Worm (Caenorhabditis elegans) whole organism, mixed stage, embryonic: ENCODE measurements around the gene K10G6.5.
A peak's percentile ranks its signal among the peaks of the same experiment; 100 is the strongest.

Experiments
- M03D4.4 ChIP-seq: sonication (generic microtip); optimal IDR thresholded peaks from 2 replicates; lab custom pipeline; 2017; ENCODE audit warnings: mild to moderate bottlenecking, missing genetic modification characterization, missing compliant biosample characterization
- bed-3 ChIP-seq: fragments of 200-800 bp; sonication (Bioruptor generic); optimal IDR thresholded peaks from 3 replicates; lab custom pipeline; 2018; ENCODE audit warnings: mild to moderate bottlenecking, missing genetic modification characterization, moderate library complexity, missing compliant biosample characterization
- blmp-1 ChIP-seq: fragments of 150-350 bp; optimal IDR thresholded peaks from 2 replicates; lab custom pipeline; 2014; ENCODE audit warnings: missing biosample characterization, missing genetic modification characterization
- ceh-39 ChIP-seq: fragments of 150-350 bp; optimal IDR thresholded peaks from 2 replicates; lab custom pipeline; 2014; ENCODE audit warnings: missing biosample characterization, missing genetic modification characterization
- ceh-43 ChIP-seq: fragments of 200-800 bp; sonication (Bioruptor generic); optimal IDR thresholded peaks from 2 replicates; lab custom pipeline; 2018; ENCODE audit warnings: mild to moderate bottlenecking, missing genetic modification characterization, moderate library complexity, missing compliant biosample characterization
- ceh-83 ChIP-seq: fragments of 200-800 bp; sonication (Bioruptor generic); optimal IDR thresholded peaks from 2 replicates; lab custom pipeline; 2018; ENCODE audit warnings: mild to moderate bottlenecking, missing genetic modification characterization, missing compliant biosample characterization
- ces-1 ChIP-seq: fragments of 150-350 bp; optimal IDR thresholded peaks from 2 replicates; lab custom pipeline; 2014; ENCODE audit warnings: missing biosample characterization, missing genetic modification reagents, missing genetic modification characterization
- cnd-1 ChIP-seq: fragments of 200-800 bp; sonication (Bioruptor generic); optimal IDR thresholded peaks from 2 replicates; lab custom pipeline; 2018; ENCODE audit warnings: mild to moderate bottlenecking, missing genetic modification characterization, missing compliant biosample characterization
- drap-1 ChIP-seq: fragments of 200-800 bp; sonication (Bioruptor generic); optimal IDR thresholded peaks from 3 replicates; lab custom pipeline; 2018; ENCODE audit warnings: mild to moderate bottlenecking, missing genetic modification characterization, missing compliant biosample characterization
- elt-1 ChIP-seq: sonication (generic microtip); optimal IDR thresholded peaks from 2 replicates; lab custom pipeline; 2017; ENCODE audit warnings: missing genetic modification characterization, mild to moderate bottlenecking, missing compliant biosample characterization, antibody characterized with exemption, moderate library complexity, borderline replicate concordance; ENCODE audit not compliant: insufficient read depth
- elt-3 ChIP-seq: fragments of 150-350 bp; optimal IDR thresholded peaks from 2 replicates; lab custom pipeline; 2014; ENCODE audit warnings: missing biosample characterization, missing genetic modification characterization
- ham-2 ChIP-seq: fragments of 200-800 bp; sonication (Bioruptor generic); optimal IDR thresholded peaks from 2 replicates; lab custom pipeline; 2018; ENCODE audit warnings: mild to moderate bottlenecking, missing genetic modification characterization, missing compliant biosample characterization
- hlh-1 ChIP-seq: fragments of 150-350 bp; optimal IDR thresholded peaks from 2 replicates; lab custom pipeline; 2014; ENCODE audit warnings: missing biosample characterization, missing genetic modification reagents, missing genetic modification characterization
- lin-13 ChIP-seq: fragments of 150-350 bp; optimal IDR thresholded peaks from 2 replicates; lab custom pipeline; 2014; ENCODE audit warnings: missing biosample characterization, missing genetic modification characterization
- lin-32 ChIP-seq: fragments of 200-800 bp; sonication (Bioruptor generic); optimal IDR thresholded peaks from 2 replicates; lab custom pipeline; 2018; ENCODE audit warnings: mild to moderate bottlenecking, missing genetic modification characterization, missing compliant biosample characterization
- lsy-2 ChIP-seq: fragments of 150-350 bp; optimal IDR thresholded peaks from 2 replicates; lab custom pipeline; 2014; ENCODE audit warnings: missing biosample characterization, missing genetic modification characterization
- mab-5 ChIP-seq: fragments of 150-350 bp; optimal IDR thresholded peaks from 2 replicates; lab custom pipeline; 2014; ENCODE audit warnings: missing biosample characterization, missing genetic modification characterization
- mep-1 ChIP-seq: fragments of 150-350 bp; optimal IDR thresholded peaks from 2 replicates; lab custom pipeline; 2017; ENCODE audit warnings: missing biosample characterization, missing genetic modification reagents, missing genetic modification characterization, inconsistent platforms
- mls-2 ChIP-seq: sonication (generic microtip); optimal IDR thresholded peaks from 2 replicates; lab custom pipeline; 2016; ENCODE audit warnings: mild to moderate bottlenecking, missing genetic modification characterization, moderate library complexity, missing compliant biosample characterization
- nhr-237 ChIP-seq: fragments of 150-350 bp; optimal IDR thresholded peaks from 2 replicates; lab custom pipeline; 2014; ENCODE audit warnings: missing biosample characterization, missing genetic modification characterization
- nhr-28 ChIP-seq: fragments of 150-350 bp; optimal IDR thresholded peaks from 2 replicates; lab custom pipeline; 2014; ENCODE audit warnings: missing biosample characterization, missing genetic modification characterization
- nhr-76 ChIP-seq: sonication (generic microtip); optimal IDR thresholded peaks from 2 replicates; lab custom pipeline; 2017; ENCODE audit warnings: missing biosample characterization, missing genetic modification characterization
- pha-4 ChIP-seq: fragments of 150-350 bp; optimal IDR thresholded peaks from 2 replicates; lab custom pipeline; 2018; ENCODE audit warnings: missing biosample characterization, missing genetic modification reagents, missing genetic modification characterization
- sem-2 ChIP-seq: fragments of 200-800 bp; sonication (Bioruptor generic); optimal IDR thresholded peaks from 2 replicates; lab custom pipeline; 2018; ENCODE audit warnings: mild to moderate bottlenecking, missing genetic modification characterization, missing compliant biosample characterization
- snpc-4 ChIP-seq: fragments of 150-350 bp; optimal IDR thresholded peaks from 2 replicates; lab custom pipeline; 2014; ENCODE audit warnings: missing biosample characterization, missing genetic modification characterization
- sptf-1 ChIP-seq: sonication (generic microtip); optimal IDR thresholded peaks from 2 replicates; lab custom pipeline; 2017; ENCODE audit warnings: mild to moderate bottlenecking, missing genetic modification characterization, moderate library complexity, missing compliant biosample characterization
- tbx-8 ChIP-seq: fragments of 200-800 bp; sonication (Bioruptor generic); optimal IDR thresholded peaks from 2 replicates; lab custom pipeline; 2018; ENCODE audit warnings: mild to moderate bottlenecking, missing genetic modification characterization, moderate library complexity, missing compliant biosample characterization
- unc-120 ChIP-seq: sonication (generic microtip); optimal IDR thresholded peaks from 2 replicates; lab custom pipeline; 2017; ENCODE audit warnings: missing genetic modification characterization, missing compliant biosample characterization; ENCODE audit not compliant: poor library complexity, severe bottlenecking
- unc-39 ChIP-seq: fragments of 150-350 bp; optimal IDR thresholded peaks from 2 replicates; lab custom pipeline; 2014; ENCODE audit warnings: missing biosample characterization, missing genetic modification characterization
- unc-62 ChIP-seq: fragments of 150-350 bp; optimal IDR thresholded peaks from 2 replicates; lab custom pipeline; 2014; ENCODE audit warnings: missing biosample characterization, missing genetic modification reagents, missing genetic modification characterization
- zip-8 ChIP-seq: fragments of 150-350 bp; optimal IDR thresholded peaks from 2 replicates; lab custom pipeline; 2014; ENCODE audit warnings: missing biosample characterization, missing genetic modification characterization
- ztf-11 ChIP-seq: fragments of 150-350 bp; optimal IDR thresholded peaks from 2 replicates; lab custom pipeline; 2014; ENCODE audit warnings: missing biosample characterization, missing genetic modification characterization

Gene K10G6.5

DNA sequence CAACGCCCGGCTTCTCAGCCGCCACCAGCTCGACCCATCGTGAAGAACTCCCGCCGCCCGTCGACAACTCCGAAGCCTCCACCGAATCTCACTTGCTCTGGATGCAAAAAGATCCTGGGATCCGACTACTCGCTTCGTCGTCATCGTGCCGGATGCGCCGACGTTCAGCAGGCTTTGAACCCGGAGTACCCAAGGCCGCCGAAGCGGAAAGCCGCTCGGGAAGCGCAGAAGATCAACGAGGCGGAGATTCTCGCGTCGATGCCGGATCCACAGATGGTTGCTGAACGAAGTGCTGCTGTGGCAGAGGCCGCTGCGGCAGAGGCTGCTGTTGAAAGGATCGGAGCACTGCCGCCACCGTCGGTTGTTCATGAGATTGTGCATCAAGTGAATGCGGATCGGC is 18.2 kb upstream of the K10G6.5 start:
- TF ChIP-seq sem-2 (GFP tag; lab: Kevin White, UChicago) (no peak), ham-2 (GFP tag; lab: Kevin White, UChicago) (no peak), nhr-28 (tag; lab: Kevin White, UChicago) (no peak), lin-32 (GFP tag; lab: Kevin White, UChicago) (no peak), lin-13 (tag; lab: Kevin White, UChicago) (no peak), nhr-237 (tag; lab: Kevin White, UChicago) (no peak), ztf-11 (tag; lab: Kevin White, UChicago) (no peak)
- TF ChIP-seq, all 35 proteins: peak for 0

DNA sequence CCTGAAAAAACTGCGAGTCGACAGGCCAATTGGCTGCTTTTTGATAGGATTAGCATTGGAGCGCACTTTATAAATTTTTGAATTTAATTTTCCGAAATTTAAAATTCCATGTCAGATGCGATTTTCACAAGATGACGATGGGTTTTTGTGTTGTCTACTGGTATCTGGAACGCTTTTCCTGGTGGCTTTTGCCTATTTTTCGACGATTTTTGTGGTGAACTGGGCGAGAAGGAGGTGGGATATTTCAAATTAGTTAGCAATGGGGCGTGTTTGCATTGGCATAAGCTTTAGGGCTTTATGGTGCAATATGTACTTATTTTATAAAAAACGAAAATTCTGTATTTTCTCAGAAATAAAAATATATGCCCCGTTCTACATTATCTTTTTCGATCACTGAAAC is 14.9 kb upstream of the K10G6.5 start, which contains the start of gene K10G6.9:
Gene K10G6.9, plus strand, starts transcription at position 110 of the 400 bp plus-strand sequence.
- TF ChIP-seq ceh-39 (tag; lab: Kevin White, UChicago): no peak
- TF ChIP-seq ces-1: peak; percentile 1
- no peak for TF ChIP-seq zip-8 (tag; lab: Kevin White, UChicago)

ce11 chrII:3974953-3975352 is 12.1 kb upstream of the K10G6.5 start, which contains the start of gene cank-26:
cank-26 (minus strand) TSS chrII:3975065.
- TF ChIP-seq mep-1 (tag; lab: Kevin White, UChicago) (peak; percentile 10), unc-62 (GFP tag; lab: Kevin White, UChicago) (peak; percentile 14), lin-32 (GFP tag; lab: Kevin White, UChicago) (peak; percentile 99), nhr-76 (tag; lab: Kevin White, UChicago) (no peak), bed-3 (GFP tag; lab: Kevin White, UChicago) (no peak), cnd-1 (peak; percentile 92), ces-1 (peak; percentile 86)

DNA sequence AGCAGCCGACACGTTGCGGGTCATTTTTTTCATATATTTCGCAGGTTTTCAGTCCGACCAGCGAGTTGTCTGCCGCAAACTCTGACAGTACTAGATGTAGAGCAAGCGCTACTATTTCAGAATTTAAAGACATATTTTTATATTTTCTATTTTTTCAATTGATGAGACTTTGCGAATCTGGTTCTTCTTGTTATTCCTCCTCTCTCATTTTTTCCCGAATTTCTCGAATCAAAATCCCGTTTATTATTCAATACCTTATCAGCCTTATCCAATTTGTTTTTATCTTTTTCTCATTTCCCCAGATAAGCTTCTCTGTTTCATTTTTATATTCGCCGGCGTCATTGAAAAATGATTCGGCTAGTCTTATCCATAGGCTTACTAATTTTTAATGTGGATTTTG is 11.1 kb upstream of the K10G6.5 start, which contains the start of gene dos-2:
Gene dos-2, plus strand, starts transcription at position 301 of the 400 bp plus-strand sequence.
- TF ChIP-seq blmp-1 (tag; lab: Kevin White, UChicago) (no peak), ztf-11 (tag; lab: Kevin White, UChicago) (no peak), M03D4.4 (tag; lab: Kevin White, UChicago) (no peak), drap-1 (GFP tag; lab: Kevin White, UChicago) (no peak), elt-3 (no peak), cnd-1 (no peak), ham-2 (GFP tag; lab: Kevin White, UChicago) (no peak), ces-1 (no peak), zip-8 (tag; lab: Kevin White, UChicago) (no peak), sptf-1 (tag; lab: Kevin White, UChicago) (no peak), unc-62 (GFP tag; lab: Kevin White, UChicago) (no peak), unc-120 (no peak), nhr-76 (tag; lab: Kevin White, UChicago) (no peak), pha-4 (tag; lab: Kevin White, UChicago) (no peak), elt-1 (tag; lab: Kevin White, UChicago) (no peak), lsy-2 (tag; lab: Kevin White, UChicago) (no peak), mep-1 (tag; lab: Kevin White, UChicago) (no peak), bed-3 (GFP tag; lab: Kevin White, UChicago) (no peak), ceh-83 (GFP tag; lab: Kevin White, UChicago) (no peak), ceh-39 (tag; lab: Kevin White, UChicago) (no peak)

DNA sequence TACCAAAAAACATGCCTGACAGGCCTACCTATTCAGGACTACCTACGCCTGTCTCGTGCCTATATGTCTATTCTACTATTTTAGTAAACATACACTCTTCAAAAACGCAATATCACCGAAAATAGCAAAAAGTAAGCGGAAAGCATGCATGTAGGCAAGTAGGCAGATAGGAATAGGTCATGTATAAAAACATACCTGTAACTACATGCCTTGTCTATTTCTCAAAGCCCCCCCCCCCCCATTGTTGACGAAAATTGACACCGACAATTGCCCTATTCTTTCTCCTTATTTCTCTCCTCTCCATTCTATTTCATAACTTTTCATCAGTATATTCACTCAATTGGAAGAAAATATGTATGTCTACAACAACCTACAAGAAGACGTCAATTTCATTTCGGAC is 8.9 kb upstream of the K10G6.5 start:
- TF ChIP-seq snpc-4 (tag; lab: Kevin White, UChicago) (no peak), mls-2 (tag; lab: Kevin White, UChicago) (no peak), sem-2 (GFP tag; lab: Kevin White, UChicago) (no peak), tbx-8 (GFP tag; lab: Kevin White, UChicago) (no peak), mep-1 (tag; lab: Kevin White, UChicago) (no peak), hlh-1 (no peak), elt-1 (tag; lab: Kevin White, UChicago) (no peak), mab-5 (no peak), bed-3 (GFP tag; lab: Kevin White, UChicago) (no peak), M03D4.4 (tag; lab: Kevin White, UChicago) (no peak), zip-8 (tag; lab: Kevin White, UChicago) (no peak), ceh-43 (GFP tag; lab: Kevin White, UChicago) (no peak), unc-39 (tag; lab: Kevin White, UChicago) (no peak), lin-13 (tag; lab: Kevin White, UChicago) (no peak), nhr-237 (tag; lab: Kevin White, UChicago) (no peak), ham-2 (GFP tag; lab: Kevin White, UChicago) (no peak), unc-120 (no peak)
- TF ChIP-seq, all 35 proteins: peak for 0
